Worm (Caenorhabditis elegans) whole organism, young adult: ENCODE data around the gene mam-2.

Experiments used
- B0019.2 ChIP-seq: fragments of 200-800 bp; sonication (Bioruptor generic); conservative IDR thresholded peaks from 2 replicates; pipeline ENCODE4 v1.3.6; 2022; ENCODE audit warnings: missing genetic modification reagents, missing genetic modification characterization, missing compliant biosample characterization
- C17E4.6 ChIP-seq: fragments of 200-800 bp; sonication (Bioruptor generic); IDR thresholded peaks from 2 replicates; pipeline ENCODE4 v1.3.6; 2022; ENCODE audit warnings: missing genetic modification reagents, missing genetic modification characterization, missing compliant biosample characterization
- D2030.7 ChIP-seq: fragments of 200-800 bp; sonication (Bioruptor generic); IDR thresholded peaks from 2 replicates; pipeline ENCODE4 v1.3.6; 2022; ENCODE audit warnings: missing genetic modification reagents, missing genetic modification characterization, missing compliant biosample characterization
- F49E8.2 ChIP-seq: sonication (generic microtip); optimal IDR thresholded peaks from 3 replicates; lab custom pipeline; 2017; ENCODE audit warnings: missing genetic modification characterization, mild to moderate bottlenecking, missing compliant biosample characterization, antibody characterized with exemption, moderate library complexity; ENCODE audit not compliant: insufficient read depth
- K11D2.4 ChIP-seq: fragments of 200-800 bp; sonication (Bioruptor generic); IDR thresholded peaks from 2 replicates; pipeline ENCODE4 v1.3.6; 2022; ENCODE audit warnings: missing genetic modification reagents, missing genetic modification characterization, missing compliant biosample characterization
- K12H6.12 ChIP-seq: fragments of 200-800 bp; sonication (Bioruptor generic); optimal IDR thresholded peaks from 2 replicates; lab custom pipeline; 2018; ENCODE audit warnings: mild to moderate bottlenecking, missing genetic modification characterization, missing compliant biosample characterization
- Y53G8AR.9 ChIP-seq: fragments of 200-800 bp; sonication (Bioruptor generic); conservative IDR thresholded peaks from 2 replicates; pipeline ENCODE4 v1.3.6; 2022; ENCODE audit warnings: missing genetic modification reagents, missing genetic modification characterization, missing compliant biosample characterization
- ZK185.1 ChIP-seq: sonication (generic microtip); optimal IDR thresholded peaks from 2 replicates; lab custom pipeline; 2016; ENCODE audit warnings: mild to moderate bottlenecking, missing genetic modification characterization, missing compliant biosample characterization; ENCODE audit not compliant: poor library complexity, severe bottlenecking
- ama-1 ChIP-seq, 3 experiments: fragments of 150-350 bp in 1 of 3; sonication (generic microtip) in 2 of 3; optimal IDR thresholded peaks; 2 replicates each; lab custom pipeline; 2014 to 2018; ENCODE audit warnings: missing biosample characterization in 2 of 3, missing genetic modification characterization in 2 of 3, missing genetic modification reagents in 2 of 3
- aptf-2 ChIP-seq: fragments of 200-800 bp; sonication (Bioruptor generic); conservative IDR thresholded peaks from 2 replicates; pipeline ENCODE4 v1.3.6; 2022; ENCODE audit warnings: missing genetic modification reagents, missing genetic modification characterization, missing compliant biosample characterization
- athp-1 ChIP-seq: sonication (generic microtip); optimal IDR thresholded peaks from 2 replicates; lab custom pipeline; 2017; ENCODE audit warnings: mild to moderate bottlenecking, missing genetic modification characterization, missing compliant biosample characterization
- attf-5 ChIP-seq: fragments of 200-800 bp; sonication (Bioruptor generic); optimal IDR thresholded peaks from 2 replicates; lab custom pipeline; 2018; ENCODE audit warnings: mild to moderate bottlenecking, missing genetic modification characterization, missing compliant biosample characterization
- attf-6 ChIP-seq: fragments of 200-800 bp; sonication (Bioruptor generic); IDR thresholded peaks from 2 replicates; pipeline ENCODE4 v1.3.6; 2022; ENCODE audit warnings: missing genetic modification reagents, missing genetic modification characterization, missing compliant biosample characterization
- ceh-27 ChIP-seq: fragments of 200-800 bp; sonication (Bioruptor generic); optimal IDR thresholded peaks from 2 replicates; lab custom pipeline; 2018; ENCODE audit warnings: mild to moderate bottlenecking, missing genetic modification characterization, moderate library complexity, missing compliant biosample characterization
- chd-7 ChIP-seq: sonication (generic microtip); optimal IDR thresholded peaks from 2 replicates; lab custom pipeline; 2016; ENCODE audit warnings: mild to moderate bottlenecking, missing genetic modification characterization, moderate library complexity, missing compliant biosample characterization
- die-1 ChIP-seq: sonication (generic microtip); optimal IDR thresholded peaks from 2 replicates; lab custom pipeline; 2016; ENCODE audit warnings: missing genotype, mild to moderate bottlenecking, missing genetic modification characterization, missing compliant biosample characterization
- dpl-1 ChIP-seq: fragments of 150-350 bp; optimal IDR thresholded peaks from 2 replicates; lab custom pipeline; 2014; ENCODE audit warnings: missing biosample characterization, missing genetic modification reagents, missing genetic modification characterization
- efl-1 ChIP-seq: fragments of 150-350 bp; optimal IDR thresholded peaks from 2 replicates; lab custom pipeline; 2014; ENCODE audit warnings: missing biosample characterization, missing genetic modification reagents, missing genetic modification characterization
- egl-44 ChIP-seq: fragments of 200-800 bp; sonication (Bioruptor generic); IDR thresholded peaks from 2 replicates; pipeline ENCODE4 v1.3.6; 2022; ENCODE audit warnings: missing genetic modification reagents, missing genetic modification characterization, missing compliant biosample characterization
- hlh-26 ChIP-seq: fragments of 200-800 bp; sonication (Bioruptor generic); conservative IDR thresholded peaks from 2 replicates; pipeline ENCODE4 v1.3.6; 2022; ENCODE audit warnings: missing genetic modification reagents, missing genetic modification characterization, missing compliant biosample characterization
- hmg-1.2 ChIP-seq: fragments of 200-800 bp; sonication (Bioruptor generic); IDR thresholded peaks from 2 replicates; pipeline ENCODE4 v1.3.6; 2022; ENCODE audit warnings: missing genetic modification reagents, missing genetic modification characterization, missing compliant biosample characterization
- hsf-1 ChIP-seq: fragments of 200-800 bp; sonication (Bioruptor generic); IDR thresholded peaks from 2 replicates; pipeline ENCODE4 v1.3.6; 2022; ENCODE audit warnings: missing genetic modification reagents, missing genetic modification characterization, missing compliant biosample characterization
- let-526 ChIP-seq: fragments of 200-800 bp; sonication (Bioruptor generic); IDR thresholded peaks from 2 replicates; pipeline ENCODE4 v1.3.6; 2022; ENCODE audit warnings: missing genetic modification reagents, missing genetic modification characterization, missing compliant biosample characterization
- let-607 ChIP-seq, 2 experiments: fragments of 200-800 bp in 1 of 2; sonication (Bioruptor generic) in 1 of 2; sonication (generic microtip) in 1 of 2; optimal IDR thresholded peaks; 2 replicates each; lab custom pipeline; 2016 to 2018; ENCODE audit warnings: mild to moderate bottlenecking in 2 of 2, missing compliant biosample characterization in 2 of 2, missing genetic modification characterization in 2 of 2, moderate library complexity in 2 of 2, missing genotype in 1 of 2
- lin-26 ChIP-seq: fragments of 200-800 bp; sonication (Bioruptor generic); IDR thresholded peaks from 2 replicates; pipeline ENCODE4 v1.3.6; 2022; ENCODE audit warnings: missing genetic modification reagents, missing genetic modification characterization, missing compliant biosample characterization
- lin-40 ChIP-seq: sonication (generic microtip); optimal IDR thresholded peaks from 2 replicates; lab custom pipeline; 2016; ENCODE audit warnings: missing genetic modification characterization, mild to moderate bottlenecking, missing compliant biosample characterization, missing genotype, missing genetic modification reagents
- lir-1 ChIP-seq: fragments of 200-800 bp; sonication (Bioruptor generic); conservative IDR thresholded peaks from 2 replicates; pipeline ENCODE4 v1.3.6; 2022; ENCODE audit warnings: missing genetic modification reagents, missing genetic modification characterization, missing compliant biosample characterization
- lsl-1 ChIP-seq: fragments of 200-800 bp; sonication (Bioruptor generic); optimal IDR thresholded peaks from 2 replicates; lab custom pipeline; 2018; ENCODE audit warnings: mild to moderate bottlenecking, missing genetic modification characterization, moderate library complexity, missing compliant biosample characterization
- madf-10 ChIP-seq: sonication (generic microtip); optimal IDR thresholded peaks from 2 replicates; lab custom pipeline; 2016; ENCODE audit warnings: mild to moderate bottlenecking, missing genetic modification characterization, missing compliant biosample characterization
- madf-3 ChIP-seq: fragments of 200-800 bp; sonication (Bioruptor generic); IDR thresholded peaks from 2 replicates; pipeline ENCODE4 v1.3.6; 2022; ENCODE audit warnings: missing genetic modification reagents, missing genetic modification characterization, missing compliant biosample characterization
- madf-6 ChIP-seq: fragments of 200-800 bp; sonication (Bioruptor generic); IDR thresholded peaks from 2 replicates; pipeline ENCODE4 v1.3.6; 2022; ENCODE audit warnings: missing genetic modification reagents, missing genetic modification characterization, missing compliant biosample characterization
- madf-8 ChIP-seq: fragments of 200-800 bp; sonication (Bioruptor generic); conservative IDR thresholded peaks from 2 replicates; pipeline ENCODE4 v1.3.6; 2022; ENCODE audit warnings: missing genetic modification reagents, missing genetic modification characterization, missing compliant biosample characterization
- mcd-1 ChIP-seq: fragments of 200-800 bp; sonication (Bioruptor generic); IDR thresholded peaks from 2 replicates; pipeline ENCODE4 v1.3.6; 2022; ENCODE audit warnings: missing genetic modification reagents, missing genetic modification characterization, missing compliant biosample characterization
- nhr-27 ChIP-seq: fragments of 200-800 bp; sonication (Bioruptor generic); optimal IDR thresholded peaks from 2 replicates; lab custom pipeline; 2018; ENCODE audit warnings: mild to moderate bottlenecking, missing genetic modification characterization, moderate library complexity, missing compliant biosample characterization
- nhr-90 ChIP-seq: sonication (generic microtip); optimal IDR thresholded peaks from 2 replicates; lab custom pipeline; 2016; ENCODE audit warnings: missing genotype, mild to moderate bottlenecking, missing genetic modification characterization, missing compliant biosample characterization
- pbrm-1 ChIP-seq: fragments of 200-800 bp; sonication (Bioruptor generic); IDR thresholded peaks from 2 replicates; pipeline ENCODE4 v1.3.6; 2022; ENCODE audit warnings: missing genetic modification reagents, missing genetic modification characterization, missing compliant biosample characterization
- pha-4 ChIP-seq: fragments of 150-350 bp; sonication (generic microtip); optimal IDR thresholded peaks from 2 replicates; lab custom pipeline; 2014; ENCODE audit warnings: missing biosample characterization, missing genetic modification reagents, missing genetic modification characterization
- rcor-1 ChIP-seq: fragments of 200-800 bp; sonication (Bioruptor generic); IDR thresholded peaks from 2 replicates; pipeline ENCODE4 v1.3.6; 2022; ENCODE audit warnings: missing genetic modification reagents, missing genetic modification characterization, missing compliant biosample characterization
- snpc-1.1 ChIP-seq: sonication (generic microtip); optimal IDR thresholded peaks from 2 replicates; lab custom pipeline; 2017; ENCODE audit warnings: missing genetic modification characterization, mild to moderate bottlenecking, missing compliant biosample characterization, antibody characterized with exemption, moderate library complexity, missing genotype, missing genetic modification reagents; ENCODE audit not compliant: insufficient read depth
- snpc-1.3 ChIP-seq: sonication (generic microtip); optimal IDR thresholded peaks from 2 replicates; lab custom pipeline; 2017; ENCODE audit warnings: missing genetic modification characterization, mild to moderate bottlenecking, missing compliant biosample characterization, antibody characterized with exemption, moderate library complexity, missing genotype, missing genetic modification reagents; ENCODE audit not compliant: insufficient read depth
- snpc-3.4 ChIP-seq: sonication (generic microtip); optimal IDR thresholded peaks from 2 replicates; lab custom pipeline; 2017; ENCODE audit warnings: missing genetic modification characterization, mild to moderate bottlenecking, missing compliant biosample characterization, antibody characterized with exemption, moderate library complexity, missing genotype, missing genetic modification reagents
- snpc-4 ChIP-seq, 5 experiments: fragments of 150-350 bp in 1 of 5; sonication (generic microtip) in 4 of 5; optimal IDR thresholded peaks; 2 replicates each; lab custom pipeline; 2014 to 2018; ENCODE audit warnings: missing genetic modification characterization in 5 of 5, missing biosample characterization in 3 of 5, antibody characterized with exemption in 2 of 5, mild to moderate bottlenecking in 2 of 5, missing compliant biosample characterization in 2 of 5, missing genotype in 2 of 5, moderate library complexity in 2 of 5, missing genetic modification reagents in 1 of 5
- tbp1 ChIP-seq: fragments of 200-800 bp; sonication (Bioruptor generic); optimal IDR thresholded peaks from 2 replicates; lab custom pipeline; 2018; ENCODE audit warnings: mild to moderate bottlenecking, missing genetic modification characterization, missing compliant biosample characterization
- zim-3 ChIP-seq: sonication (generic microtip); optimal IDR thresholded peaks from 2 replicates; lab custom pipeline; 2017; ENCODE audit warnings: mild to moderate bottlenecking, missing genetic modification characterization, moderate library complexity, missing compliant biosample characterization
- ztf-22 ChIP-seq: fragments of 200-800 bp; sonication (Bioruptor generic); optimal IDR thresholded peaks from 2 replicates; lab custom pipeline; 2018; ENCODE audit warnings: mild to moderate bottlenecking, missing genetic modification characterization, moderate library complexity, missing compliant biosample characterization

mam-2 gene

ce11 chrIV:9994895-9995394 is 11.9 kb downstream of the mam-2 start, which contains the start of gene uba-1 (continued):
- TF ChIP-seq nhr-27 (tag; lab: Kevin White, UChicago) (no peak), snpc-1.3 (tag; lab: Kevin White, UChicago) (peak; percentile 14), pha-4 (tag; lab: Kevin White, UChicago) (no peak), snpc-3.4 (tag; lab: Kevin White, UChicago) (peak; percentile 42), athp-1 (tag; lab: Kevin White, UChicago) (peak; percentile 53), Y53G8AR.9 (peak; percentile 89), attf-5 (GFP tag; lab: Kevin White, UChicago) (peak; percentile 45), madf-3 (GFP tag; lab: Robert Waterston, UW) (no peak), ztf-22 (GFP tag; lab: Kevin White, UChicago) (peak; percentile 31), snpc-1.1 (tag; lab: Kevin White, UChicago) (no peak), madf-6 (GFP tag; lab: Robert Waterston, UW) (peak; percentile 94), efl-1 (GFP tag; lab: Kevin White, UChicago) (peak; percentile 94), K11D2.4 (GFP tag; lab: Robert Waterston, UW) (0 out of 2 replicates have a peak, but pooled peaks have one; percentile 18), aptf-2 (GFP tag; lab: Robert Waterston, UW) (0 out of 2 replicates have a peak, but pooled peaks have one; percentile 19), F49E8.2 (tag; lab: Kevin White, UChicago) (peak; percentile 53), K12H6.12 (no peak), ama-1 (optimal IDR thresholded peaks at IDR 0.05; lab: Kevin White, UChicago) (no peak), ama-1 (GFP tag; optimal IDR thresholded peaks at IDR 0.05; lab: Kevin White, UChicago) (peak; percentile 28 to 37), lir-1 (GFP tag; lab: Robert Waterston, UW) (no peak; the same call in 1 of the 2 replicates), B0019.2 (GFP tag; lab: Robert Waterston, UW) (peak; percentile 64; the same call in 1 of the 2 replicates), let-526 (GFP tag; lab: Robert Waterston, UW) (no peak), madf-8 (GFP tag; lab: Robert Waterston, UW) (peak; percentile 90), lin-40 (peak; percentile 31), chd-7 (tag; lab: Kevin White, UChicago) (peak; percentile 35), dpl-1 (peak; percentile 79), lsl-1 (peak; percentile 70), attf-6 (GFP tag; lab: Robert Waterston, UW) (0 out of 2 replicates have a peak, but pooled peaks have one; percentile 25), snpc-4 (GFP tag; optimal IDR thresholded peaks at IDR 0.05; lab: Kevin White, UChicago) (no peak), snpc-4 (tag; optimal IDR thresholded peaks at IDR 0.05; lab: Kevin White, UChicago) (peak; percentile 6 to 50 (median 40)), rcor-1 (GFP tag; lab: Robert Waterston, UW) (0 out of 2 replicates have a peak, but pooled peaks have one; percentile 6), ceh-27 (peak; percentile 46), C17E4.6 (GFP tag; lab: Robert Waterston, UW) (peak; percentile 77), zim-3 (tag; lab: Kevin White, UChicago) (no peak), pbrm-1 (GFP tag; lab: Robert Waterston, UW) (peak; percentile 63; the same call in 1 of the 2 replicates), die-1 (tag; lab: Kevin White, UChicago) (peak; percentile 42), ZK185.1 (peak; percentile 87), madf-10 (tag; lab: Kevin White, UChicago) (peak; percentile 53), D2030.7 (peak; percentile 68), hmg-1.2 (GFP tag; lab: Robert Waterston, UW) (peak; percentile 53), let-607 (tag; optimal IDR thresholded peaks at IDR 0.05; lab: Kevin White, UChicago) (peak; percentile 24 to 30), egl-44 (no peak), hlh-26 (GFP tag; lab: Robert Waterston, UW) (no peak), hsf-1 (GFP tag; lab: Robert Waterston, UW) (peak; percentile 97), nhr-90 (peak; percentile 13), tbp1 (GFP tag; lab: Kevin White, UChicago) (peak; percentile 42), lin-26 (GFP tag; lab: Robert Waterston, UW) (peak; percentile 11; the same call in 1 of the 2 replicates), mcd-1 (GFP tag; lab: Robert Waterston, UW) (peak; percentile 58; the same call in 1 of the 2 replicates)
